Worm (Caenorhabditis elegans): Measurements from ENCODE around the gene kin-4.

DNA sequence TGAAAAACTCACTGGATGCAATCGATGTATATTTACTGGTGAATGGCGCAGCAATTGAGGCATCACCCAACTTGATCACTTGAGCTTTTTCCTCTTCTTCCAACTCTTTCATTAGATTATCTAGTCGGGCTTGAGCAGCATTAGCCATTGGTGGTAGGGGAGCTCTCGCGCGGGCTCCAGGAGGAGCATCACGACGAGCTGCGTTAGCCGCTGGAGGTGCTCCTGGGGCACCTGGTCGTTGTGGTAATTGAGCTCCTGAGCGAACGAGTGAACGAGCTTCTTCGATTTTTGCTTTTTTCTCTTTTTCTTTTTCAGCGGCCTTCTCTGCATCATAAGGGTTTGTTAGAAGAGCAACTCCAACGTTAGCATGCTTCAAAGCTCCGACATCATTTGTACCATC is 49.5 kb downstream of the kin-4 start:
- TF ChIP-seq pax-3 (tag; optimal IDR thresholded peaks at IDR 0.05): no peak
- TF ChIP-seq nhr-237 (tag; optimal IDR thresholded peaks at IDR 0.05): no peak
- TF ChIP-seq ztf-4 (tag; optimal IDR thresholded peaks at IDR 0.05): no peak
- no peak for TF ChIP-seq dpl-1 (GFP tag; optimal IDR thresholded peaks at IDR 0.05)
- no peak for TF ChIP-seq nhr-12 (tag; optimal IDR thresholded peaks at IDR 0.05)
- TF ChIP-seq hlh-17 (GFP tag; optimal IDR thresholded peaks at IDR 0.05; ENCODE audit: borderline replicate concordance): no peak
- no peak for TF ChIP-seq ceh-90 (tag; optimal IDR thresholded peaks at IDR 0.05)
